Worm (Caenorhabditis elegans) whole organism, dauer: ENCODE results near the gene R08A2.7.

ENCODE experiments used
- unc-62 ChIP-seq: sonication (generic microtip); optimal IDR thresholded peaks from 2 replicates; lab custom pipeline; 2017; ENCODE audit warnings: missing biosample characterization, missing genetic modification reagents, missing genetic modification characterization

Gene R08A2.7

ce11 chrV:14696604-14697307 lies 26.4 kb upstream of the R08A2.7 start, which contains the start of gene unc-112:
unc-112 (minus strand) TSS chrV:14696654.
- no peak for TF ChIP-seq unc-62 (GFP tag; lab: Kevin White, UChicago)

ce11 chrV:14698005-14698404 lies 25.1 kb upstream of the R08A2.7 start:
- no peak for TF ChIP-seq unc-62 (GFP tag; lab: Kevin White, UChicago)

- no peak for TF ChIP-seq unc-62 (GFP tag; lab: Kevin White, UChicago)
Measured at ce11 chrV:14698666-14699065, 24.5 kb upstream of the R08A2.7 start, which contains the start of gene set-5. set-5 (plus strand) TSS chrV:14698966.

ce11 chrV:14707958-14708357 lies 15.2 kb upstream of the R08A2.7 start, which contains the start of gene R08A2.9:
R08A2.9 (plus strand) TSS chrV:14708258.
- no peak for TF ChIP-seq unc-62 (GFP tag; lab: Kevin White, UChicago)

ce11 chrV:14711077-14711476 lies 12.0 kb upstream of the R08A2.7 start, which contains the start of gene ssp-33:
ssp-33 (plus strand) TSS chrV:14711377.
- no peak for TF ChIP-seq unc-62 (GFP tag; lab: Kevin White, UChicago)

ce11 chrV:14712316-14712715 lies 10.8 kb upstream of the R08A2.7 start, which contains the start of gene R08A2.5:
R08A2.5 (plus strand) TSS chrV:14712616.
- no peak for TF ChIP-seq unc-62 (GFP tag; lab: Kevin White, UChicago)

- TF ChIP-seq unc-62 (GFP tag; lab: Kevin White, UChicago), result no peak
Measured at ce11 chrV:14715608-14716007, 7.5 kb upstream of the R08A2.7 start, which contains the start of gene R08A2.2. R08A2.2 (minus strand) TSS chrV:14715708.

ce11 chrV:14716114-14716513 lies 7.0 kb upstream of the R08A2.7 start, which contains the start of gene fbxa-147:
fbxa-147 (plus strand) TSS chrV:14716499.
- TF ChIP-seq unc-62 (GFP tag; lab: Kevin White, UChicago), result no peak

ce11 chrV:14719491-14719890 lies 3.6 kb upstream of the R08A2.7 start, which contains the start of gene R08A2.1:
R08A2.1 (minus strand) TSS chrV:14719591.
- TF ChIP-seq unc-62 (GFP tag; lab: Kevin White, UChicago), result no peak

- no peak for TF ChIP-seq unc-62 (GFP tag; lab: Kevin White, UChicago)
Measured at ce11 chrV:14725409-14725808, 2.3 kb downstream of the R08A2.7 start.

ce11 chrV:14726596-14726995 lies 3.5 kb downstream of the R08A2.7 start, which contains the start of gene Y50E8A.1:
Y50E8A.1 (plus strand) TSS chrV:14726896.
- no peak for TF ChIP-seq unc-62 (GFP tag; lab: Kevin White, UChicago)

- no peak for TF ChIP-seq unc-62 (GFP tag; lab: Kevin White, UChicago)
Measured at ce11 chrV:14728754-14729153, 5.6 kb downstream of the R08A2.7 start, which contains the start of gene Y50E8A.2. Y50E8A.2 (minus strand) TSS chrV:14728854.

ce11 chrV:14729343-14729742 lies 6.2 kb downstream of the R08A2.7 start, which contains the start of gene oig-3:
oig-3 (plus strand) TSS chrV:14729643.
- no peak for TF ChIP-seq unc-62 (GFP tag; lab: Kevin White, UChicago)

- TF ChIP-seq unc-62 (GFP tag; lab: Kevin White, UChicago), result no peak
Measured at ce11 chrV:14734187-14734765, 11.2 kb downstream of the R08A2.7 start, which contains the start of gene unc-61. unc-61 (minus strand) TSS chrV:14734237.

ce11 chrV:14736851-14737250 lies 13.7 kb downstream of the R08A2.7 start, which contains the start of gene Y50E8A.5:
Y50E8A.5 (minus strand) TSS chrV:14736951.
- TF ChIP-seq unc-62 (GFP tag; lab: Kevin White, UChicago), result no peak

- no peak for TF ChIP-seq unc-62 (GFP tag; lab: Kevin White, UChicago)
Measured at ce11 chrV:14741233-14741632, 18.1 kb downstream of the R08A2.7 start, which contains the start of gene Y50E8A.6. Y50E8A.6 (minus strand) TSS chrV:14741333.
